Fruit fly (Drosophila melanogaster): Measurements from ENCODE around the gene otu.

Gene otu

DNA sequence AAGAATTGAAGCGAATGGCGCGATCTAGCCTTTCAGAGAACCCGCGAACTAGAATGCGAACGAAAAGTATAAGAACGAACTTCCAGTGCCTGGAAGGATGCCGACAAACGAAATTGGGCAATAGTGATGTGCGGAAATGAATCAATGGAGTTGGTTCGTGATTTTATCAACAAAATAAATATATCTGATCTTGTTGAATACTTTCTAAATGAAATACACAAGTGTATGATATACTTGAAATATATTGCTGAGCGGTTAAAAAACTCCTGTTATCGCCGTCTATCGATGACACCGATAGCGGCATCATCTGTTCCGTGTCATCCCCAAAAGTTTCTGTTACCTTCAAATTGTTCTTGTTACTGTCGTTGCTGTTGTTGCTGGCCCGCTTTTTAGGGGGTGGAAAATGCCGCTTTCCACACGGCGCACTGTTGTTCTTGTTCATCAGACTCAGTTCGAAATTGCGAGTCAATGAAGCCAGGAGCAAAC, at the start of gene otu:
otu (minus strand) TSS at position 51 of the 486 bp plus-strand sequence.
- TF ChIP-seq noc (tag; optimal IDR thresholded peaks at IDR 0.05), result no peak

DNA sequence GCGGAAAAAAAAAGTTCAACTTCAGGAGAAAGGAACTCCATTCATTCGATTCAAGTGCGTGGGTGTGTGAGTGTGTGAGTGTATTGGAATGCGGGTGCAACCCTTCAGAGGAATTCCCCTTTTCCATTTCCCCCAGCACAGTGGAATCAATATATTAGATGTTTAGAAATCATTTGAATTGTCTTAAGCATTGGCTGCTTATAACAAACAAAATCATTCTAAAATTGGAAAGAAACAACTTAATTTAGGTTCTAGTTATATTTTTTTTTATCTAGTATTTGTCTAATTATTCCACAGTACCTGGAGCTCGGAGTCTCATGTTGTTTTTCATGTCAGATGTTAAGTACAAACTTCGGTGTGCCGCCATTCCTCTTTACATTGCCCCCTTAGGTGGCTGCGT, 49.7 kb upstream of the otu start:
- TF ChIP-seq noc (tag; optimal IDR thresholded peaks at IDR 0.05), result no peak

DNA sequence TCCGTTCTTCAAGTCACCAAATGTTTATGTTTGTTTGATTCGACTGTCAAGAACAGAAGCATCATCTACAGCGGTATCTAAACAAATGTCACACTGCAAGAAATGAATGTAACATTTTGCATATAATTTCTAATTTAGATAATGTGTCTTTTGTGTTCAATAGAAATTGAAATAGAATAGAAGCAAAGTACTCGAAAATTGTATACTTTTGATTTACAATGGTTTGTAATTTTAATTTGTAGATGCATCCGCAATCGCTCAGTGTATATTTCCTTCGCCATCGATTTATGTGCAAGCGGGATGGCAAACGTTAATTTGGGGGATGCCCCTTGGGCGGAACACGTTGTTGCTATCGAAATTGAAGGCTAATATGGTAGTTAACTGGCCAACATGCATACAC, 48.8 kb upstream of the otu start:
- no peak for TF ChIP-seq noc (tag; optimal IDR thresholded peaks at IDR 0.05)

DNA sequence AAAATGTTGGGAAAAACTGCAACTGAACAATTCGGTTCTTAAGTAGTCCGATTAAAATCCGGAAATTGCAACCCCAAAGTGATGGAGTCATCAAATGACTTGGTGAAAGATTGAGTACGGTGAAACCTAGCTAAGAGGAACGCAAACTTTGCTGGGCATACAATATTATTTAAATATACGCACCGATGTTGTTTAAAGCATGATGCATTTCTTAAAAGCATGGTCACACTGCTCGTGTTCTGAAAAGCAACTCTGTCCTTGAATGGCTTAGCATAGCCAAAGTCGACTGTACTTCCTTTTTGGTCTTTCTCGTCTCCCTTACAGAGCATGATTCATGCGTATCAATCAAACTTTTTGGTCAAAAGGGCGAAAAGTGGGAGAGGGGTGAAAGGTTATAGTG, 47.3 kb upstream of the otu start:
- TF ChIP-seq noc (tag; optimal IDR thresholded peaks at IDR 0.05), result no peak

DNA sequence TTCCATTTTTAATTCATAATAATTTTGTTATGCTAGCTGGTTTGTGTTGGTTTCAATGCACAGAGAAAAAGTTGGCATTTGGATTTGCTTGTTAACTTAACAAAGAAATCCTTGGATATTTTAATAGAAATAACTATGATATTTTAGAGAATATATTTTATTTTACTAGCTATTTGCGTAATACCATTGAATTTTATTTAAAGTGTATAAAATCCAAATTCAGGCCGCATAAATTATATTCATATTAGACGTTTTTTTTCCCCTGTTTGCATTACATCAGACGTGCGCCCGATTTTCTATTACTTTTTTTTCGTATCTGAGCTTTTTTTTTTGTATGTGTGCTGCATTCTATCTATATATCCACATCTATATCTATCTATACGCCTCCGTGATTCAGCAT, 45.4 kb upstream of the otu start:
- no peak for TF ChIP-seq noc (tag; optimal IDR thresholded peaks at IDR 0.05)

DNA sequence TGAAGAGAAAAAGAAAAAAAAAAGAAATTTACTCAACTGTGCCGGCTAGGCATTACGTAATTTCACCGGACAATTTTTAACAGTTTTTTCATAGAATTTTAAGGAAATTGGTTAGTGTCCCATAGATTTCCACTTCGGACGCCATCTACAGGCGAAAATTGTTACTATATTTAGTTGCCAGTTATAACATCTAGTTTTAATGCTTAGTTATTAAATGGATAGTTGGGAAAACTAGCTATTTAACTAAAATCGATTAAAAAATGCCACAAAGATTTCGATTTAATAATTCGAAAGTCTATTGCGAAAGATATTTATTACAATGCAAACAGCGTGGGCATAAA, 45.0 kb upstream of the otu start:
- TF ChIP-seq noc (tag; optimal IDR thresholded peaks at IDR 0.05), result no peak

DNA sequence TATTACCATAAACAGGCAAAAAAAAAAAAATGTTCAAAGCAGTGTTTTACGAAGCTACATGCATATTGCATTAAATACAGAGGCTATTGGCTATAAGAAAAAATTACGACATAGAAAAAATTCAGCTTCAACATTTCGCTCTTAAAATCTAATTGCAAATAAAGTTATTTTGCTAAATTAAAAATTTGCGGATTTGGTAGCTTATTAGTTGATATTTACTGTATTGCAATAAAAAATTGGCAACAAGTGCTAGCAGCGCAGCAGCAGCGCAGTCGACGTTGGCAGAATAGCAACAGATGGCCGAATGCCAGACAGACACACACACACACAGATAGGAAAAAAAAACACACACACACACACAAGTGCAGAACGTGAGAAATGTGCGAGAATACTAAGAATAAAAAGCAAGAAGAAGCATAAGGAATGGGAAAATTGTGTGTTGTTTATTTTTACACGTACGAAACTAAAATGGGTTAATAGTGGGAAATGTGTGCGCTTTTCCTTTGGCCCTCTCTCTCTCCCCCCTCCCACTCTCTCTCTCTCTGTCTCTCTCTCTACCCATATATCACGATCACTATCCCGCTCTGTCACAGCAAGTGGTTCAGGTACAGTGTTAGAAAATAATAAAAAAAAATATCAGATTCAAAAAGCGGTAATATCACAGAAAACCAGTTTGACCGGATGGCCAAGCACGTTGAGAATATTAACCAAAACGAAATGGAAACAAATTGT, 44.4 kb upstream of the otu start:
- peak; percentile 68 for TF ChIP-seq noc (tag; optimal IDR thresholded peaks at IDR 0.05)

DNA sequence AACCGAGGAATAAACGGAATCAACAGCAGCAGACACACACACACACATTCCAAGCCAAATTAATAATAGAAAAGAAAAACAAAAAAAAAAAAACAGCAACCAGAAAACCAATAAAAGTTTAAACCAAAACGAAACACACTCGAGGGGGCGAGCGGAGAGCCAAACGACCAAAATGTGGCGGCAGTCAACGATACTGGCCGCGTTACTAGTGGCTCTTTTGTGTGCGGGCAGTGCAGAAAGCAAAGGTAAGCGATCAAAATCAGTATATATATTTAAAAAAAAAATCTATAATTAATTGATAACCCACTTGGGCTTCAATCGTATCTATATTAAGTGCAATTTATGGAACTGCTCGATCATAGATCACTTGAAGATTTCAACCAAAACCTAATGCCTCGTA, 42.4 kb upstream of the otu start:
- no peak for TF ChIP-seq noc (tag; optimal IDR thresholded peaks at IDR 0.05)

DNA sequence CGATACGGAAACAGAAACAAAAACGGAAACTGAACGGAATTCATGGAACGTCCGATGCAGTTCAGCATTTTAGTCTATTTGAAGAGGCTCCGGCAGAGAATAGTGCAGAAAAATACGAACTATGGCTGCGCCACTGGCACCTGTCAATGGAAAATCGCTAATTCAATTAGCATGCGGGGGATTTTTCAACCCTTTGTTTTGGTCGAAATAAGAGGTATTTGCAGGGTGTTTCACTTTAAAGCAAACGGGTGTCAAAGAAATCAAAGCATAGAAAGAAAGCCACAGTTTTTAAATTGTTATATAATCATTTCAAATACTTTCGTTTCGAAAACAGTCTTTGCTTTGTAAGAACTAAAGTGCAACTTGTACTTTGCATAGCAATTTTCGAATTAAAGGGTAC, 40.3 kb upstream of the otu start, which contains the start of gene PIP82:
PIP82 (minus strand) TSS at position 101 of the 400 bp plus-strand sequence.
- TF ChIP-seq noc (tag; optimal IDR thresholded peaks at IDR 0.05), result no peak

DNA sequence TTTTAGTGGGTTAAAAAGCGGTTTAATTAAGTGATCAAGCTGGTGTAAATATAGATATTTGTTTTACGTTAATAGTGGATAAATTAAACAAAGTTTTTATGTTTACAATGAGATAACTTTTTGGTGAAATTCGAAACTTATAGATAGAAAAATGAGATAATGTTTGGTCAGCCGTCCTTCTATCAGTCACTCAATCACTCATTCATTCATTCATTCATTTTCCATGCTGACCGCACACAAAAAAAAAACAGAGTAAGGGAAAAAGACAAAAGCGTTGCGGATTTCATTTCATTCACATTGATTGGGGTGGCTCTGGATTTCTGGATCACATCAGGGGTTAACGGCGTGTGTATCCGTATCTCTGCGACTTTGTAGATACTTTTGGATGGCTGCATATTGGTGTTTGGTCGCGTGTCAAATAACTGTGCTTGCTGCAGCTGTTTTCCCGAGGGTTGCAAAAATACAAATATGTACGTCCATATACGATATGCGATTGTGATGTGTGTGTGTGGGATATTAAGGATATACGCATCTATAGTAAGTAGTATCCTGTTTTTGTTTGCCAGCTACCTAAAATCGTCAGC, 34.3 kb upstream of the otu start:
- no peak for TF ChIP-seq noc (tag; optimal IDR thresholded peaks at IDR 0.05)

DNA sequence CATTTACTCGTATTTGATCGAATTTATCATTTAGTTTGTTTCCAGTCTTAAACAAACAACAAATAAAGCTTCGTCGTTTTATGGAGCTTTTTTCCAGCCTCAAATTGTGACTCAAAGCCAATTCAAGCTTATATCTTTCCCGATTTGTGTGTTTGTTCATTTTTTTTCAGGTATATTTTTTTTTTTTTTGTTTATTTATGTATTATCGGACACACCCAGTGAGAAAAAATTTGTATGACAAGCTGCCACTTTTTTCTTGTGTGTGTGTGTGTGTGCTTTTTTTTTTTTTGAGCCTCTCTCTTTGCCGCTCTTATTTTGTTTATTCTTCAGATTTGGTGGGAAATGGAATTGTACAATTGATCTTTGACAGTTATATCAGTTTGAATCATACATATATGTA, 33.2 kb upstream of the otu start:
- TF ChIP-seq noc (tag; optimal IDR thresholded peaks at IDR 0.05), result no peak

DNA sequence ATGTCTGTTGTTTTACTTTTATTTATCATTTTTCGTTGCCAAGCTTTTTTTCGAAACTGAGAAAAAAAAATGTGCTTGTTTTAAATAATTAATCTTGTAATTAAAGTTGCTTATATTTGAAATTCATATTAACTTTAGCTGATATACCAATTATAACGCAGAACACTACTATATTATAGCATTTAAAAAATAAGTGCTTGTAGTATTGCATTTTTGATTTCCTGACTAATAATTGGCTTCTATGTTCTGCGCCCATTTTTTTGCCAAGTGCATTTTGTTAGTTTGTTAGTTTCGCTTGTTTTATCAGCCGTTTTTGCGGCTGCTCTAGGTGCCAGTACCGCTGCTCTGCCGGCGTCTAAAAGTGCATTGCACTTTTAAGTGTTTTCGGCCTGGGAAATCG, 32.2 kb upstream of the otu start:
- TF ChIP-seq noc (tag; optimal IDR thresholded peaks at IDR 0.05), result no peak

DNA sequence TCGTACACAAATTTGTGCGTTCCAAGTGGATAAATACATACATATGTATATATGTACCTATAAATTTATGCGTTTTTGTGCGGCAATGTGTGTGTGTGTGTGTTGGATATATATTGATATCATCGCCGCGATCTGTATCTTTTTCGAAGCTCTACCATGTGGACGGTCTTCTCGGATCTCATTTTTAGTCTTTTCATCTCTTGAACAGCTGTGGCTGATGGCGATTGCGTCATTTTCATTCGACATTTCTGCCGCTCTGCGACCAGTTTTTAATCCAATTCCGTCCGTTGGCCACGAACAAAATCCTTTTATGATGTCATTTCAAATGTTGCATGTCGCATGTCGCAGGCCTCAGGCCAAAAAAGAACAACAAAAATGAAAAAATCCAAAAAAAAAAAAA, 31.2 kb upstream of the otu start:
- no peak for TF ChIP-seq noc (tag; optimal IDR thresholded peaks at IDR 0.05)

DNA sequence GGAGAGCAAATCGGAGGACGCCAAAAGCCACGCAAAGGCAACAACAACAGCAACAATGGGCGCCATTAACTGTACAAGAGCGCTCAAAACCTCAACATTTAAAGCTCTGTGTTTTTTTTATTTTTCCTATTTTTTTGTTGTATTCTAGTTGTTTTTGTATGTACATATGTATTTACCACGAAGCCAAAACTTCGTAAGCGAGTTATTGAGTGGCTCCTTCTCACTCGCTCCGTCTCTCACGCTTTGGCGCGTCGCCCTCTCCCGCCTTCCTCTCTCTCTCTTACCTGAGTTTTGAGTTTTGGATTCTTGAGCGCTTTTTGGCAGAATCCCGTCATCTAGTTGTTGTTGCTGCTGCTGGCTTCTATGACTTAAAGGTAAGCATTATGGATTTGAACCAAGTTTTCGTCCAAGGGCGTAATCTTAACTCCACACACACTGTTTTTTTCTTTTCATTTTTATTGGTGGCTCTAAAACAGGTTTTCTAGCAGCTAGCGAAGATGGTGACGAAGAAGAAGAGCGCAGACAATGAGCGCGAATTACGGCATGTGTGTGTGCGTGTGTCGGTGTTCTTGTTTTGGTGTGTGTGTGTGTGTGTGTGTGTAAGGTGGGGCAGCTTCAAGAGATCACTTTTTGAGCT, 28.8 kb upstream of the otu start:
- TF ChIP-seq noc (tag; optimal IDR thresholded peaks at IDR 0.05), result no peak

DNA sequence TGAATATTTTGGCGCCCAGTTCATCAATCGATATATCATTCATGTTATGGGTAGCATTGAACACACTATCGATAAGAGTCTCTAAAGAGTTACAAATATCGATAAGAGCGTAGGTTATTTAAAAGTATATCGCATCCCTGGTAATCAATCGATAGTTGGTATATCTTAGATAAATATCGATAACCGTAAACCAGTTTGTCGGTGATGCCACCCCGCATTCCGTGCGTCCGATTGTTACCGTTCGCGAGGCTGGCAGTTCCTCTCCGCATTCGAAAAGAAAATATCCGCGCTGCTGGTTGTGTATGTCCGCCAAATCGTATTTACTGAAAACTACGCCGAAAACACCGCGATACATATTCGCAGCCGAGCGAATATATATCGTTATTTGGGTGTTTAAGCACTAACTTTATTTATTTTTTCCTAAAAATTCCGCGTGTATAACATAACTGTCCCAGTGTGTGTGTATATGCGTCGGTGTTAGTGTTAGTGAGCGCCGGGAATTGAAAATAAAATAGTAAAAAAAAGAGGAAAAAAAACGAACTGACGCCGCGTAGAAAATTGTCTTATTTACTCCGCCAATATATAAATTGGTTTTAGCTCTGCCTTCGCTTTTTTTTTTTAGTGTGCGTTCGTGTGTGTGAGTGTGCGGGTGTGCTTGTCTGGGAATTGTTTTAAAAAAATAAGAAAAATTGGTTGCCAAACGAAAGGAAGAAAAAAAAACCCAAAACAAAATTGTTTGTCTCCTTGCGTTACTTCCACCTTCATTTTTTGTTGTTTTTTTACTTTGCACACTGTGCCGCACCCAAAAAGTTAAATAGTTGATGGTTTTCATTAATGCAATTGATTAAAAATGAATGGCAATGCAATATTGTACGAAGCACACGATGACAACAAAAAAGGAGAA, 28.0 kb upstream of the otu start, which contains the start of gene Nrg:
Nrg (plus strand) TSS at position 253 of the 904 bp plus-strand sequence.
- peak; percentile 12 for TF ChIP-seq noc (tag; optimal IDR thresholded peaks at IDR 0.05)

DNA sequence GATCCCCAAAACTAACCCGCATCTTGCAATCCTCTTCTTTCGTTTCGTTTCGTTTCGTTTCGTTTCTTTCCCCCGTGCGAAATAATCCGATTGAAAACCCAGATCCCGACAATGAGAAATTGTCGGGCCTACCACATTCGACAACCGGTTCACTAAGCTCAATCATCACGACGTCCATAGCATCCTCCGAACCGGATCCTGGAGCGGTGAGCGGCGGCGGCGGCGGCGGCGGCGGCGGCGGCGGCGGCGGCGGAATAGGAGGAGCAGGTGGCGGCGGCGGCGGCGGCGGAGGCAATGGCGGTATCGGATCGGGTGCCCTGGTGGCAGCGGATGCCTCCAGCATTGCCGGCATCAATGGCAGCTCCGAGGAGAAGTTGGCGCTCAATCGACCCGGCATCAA, 22.9 kb upstream of the otu start:
- no peak for TF ChIP-seq noc (tag; optimal IDR thresholded peaks at IDR 0.05)
